Fruit fly (Drosophila melanogaster): ENCODE data around the gene CG43349.

Gene CG43349

DNA sequence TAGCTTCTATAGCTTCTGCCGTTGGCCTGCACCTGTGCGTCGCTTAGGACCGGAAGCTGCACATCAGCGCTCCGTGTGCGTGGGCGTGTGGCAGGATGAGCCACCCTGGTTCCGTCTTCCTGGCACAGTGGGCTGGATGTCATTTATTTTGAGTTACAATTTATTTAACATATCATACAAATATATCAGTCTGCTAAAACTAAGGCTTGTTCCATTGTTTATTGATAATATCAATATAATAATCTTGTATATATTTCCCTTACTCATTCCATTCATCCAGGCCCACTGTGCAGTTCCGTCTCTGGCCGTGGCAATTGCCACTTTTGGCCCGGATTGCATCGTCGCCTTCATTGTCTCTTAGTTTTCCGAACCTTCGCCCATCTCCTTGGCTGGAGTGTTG is 14.5 kb downstream of the CG43349 start (continued):
- TF ChIP-seq scrt (GFP tag; optimal IDR thresholded peaks at IDR 0.05) (peak; percentile 13), Ssrp (tag; optimal IDR thresholded peaks at IDR 0.05) (peak; percentile 19), CG13424 (tag; optimal IDR thresholded peaks at IDR 0.05) (peak; percentile 37), vvl (GFP tag; IDR thresholded peaks at IDR 0.05) (peak; percentile 79), crc (GFP tag; optimal IDR thresholded peaks at IDR 0.05) (no peak), corto (GFP tag; optimal IDR thresholded peaks at IDR 0.05) (no peak), CG11695 (GFP tag; IDR thresholded peaks at IDR 0.05) (0 out of 3 replicates have a peak, but pooled peaks have one; percentile 41), Oli (tag; optimal IDR thresholded peaks at IDR 0.05) (peak; percentile 58), Gug (GFP tag; IDR thresholded peaks at IDR 0.05) (0 out of 4 replicates have a peak, but pooled peaks have one; percentile 33), Aef1 (GFP tag; IDR thresholded peaks at IDR 0.05) (peak; percentile 49), az2 (GFP tag; optimal IDR thresholded peaks at IDR 0.05) (peak; percentile 42), CG6854 (GFP tag; optimal IDR thresholded peaks at IDR 0.05) (no peak), CG2129 (GFP tag; IDR thresholded peaks at IDR 0.05; ENCODE audit: partially characterized antibody) (no peak), CG1792 (GFP tag; optimal IDR thresholded peaks at IDR 0.05) (no peak), Hand (GFP tag; optimal IDR thresholded peaks at IDR 0.05) (peak; percentile 14), pita (GFP tag; optimal IDR thresholded peaks at IDR 0.05) (no peak), sisA (GFP tag; IDR thresholded peaks at IDR 0.05) (peak; percentile 53), Blimp-1 (GFP tag; optimal IDR thresholded peaks at IDR 0.05) (peak; percentile 53), ewg (GFP tag; optimal IDR thresholded peaks at IDR 0.05) (peak; percentile 46), Hmr (GFP tag; optimal IDR thresholded peaks at IDR 0.05) (peak; percentile 28), Dbx (GFP tag; IDR thresholded peaks at IDR 0.05) (0 out of 3 replicates have a peak, but pooled peaks have one; percentile 39), CG1024 (GFP tag; IDR thresholded peaks at IDR 0.05) (peak; percentile 57), Eip74EF (GFP tag; optimal IDR thresholded peaks at IDR 0.05) (no peak), row (GFP tag; IDR thresholded peaks at IDR 0.05) (peak; percentile 61), pho (GFP tag; optimal IDR thresholded peaks at IDR 0.05) (no peak), slp2 (GFP tag; optimal IDR thresholded peaks at IDR 0.05) (no peak), prd (optimal IDR thresholded peaks at IDR 0.05) (no peak), prd (GFP tag; IDR thresholded peaks at IDR 0.05) (peak; percentile 76), otp (GFP tag; IDR thresholded peaks at IDR 0.05) (0 out of 3 replicates have a peak, but pooled peaks have one; percentile 47), Awh (GFP tag; IDR thresholded peaks at IDR 0.05) (peak; percentile 33; the same call in 1 of the 2 replicates), Six4 (GFP tag; optimal IDR thresholded peaks at IDR 0.05) (peak; percentile 26), CG6813 (GFP tag; optimal IDR thresholded peaks at IDR 0.05) (peak; percentile 17), CG14050 (GFP tag; IDR thresholded peaks at IDR 0.05) (peak; percentile 22; the same call in 1 of the 3 replicates), CG9727 (GFP tag; optimal IDR thresholded peaks at IDR 0.05) (peak; percentile 6), HmgZ (tag; optimal IDR thresholded peaks at IDR 0.05) (peak; percentile 10), CG13296 (GFP tag; optimal IDR thresholded peaks at IDR 0.05) (peak; percentile 17), CG10543 (GFP tag; optimal IDR thresholded peaks at IDR 0.05) (no peak), ATbp (GFP tag; optimal IDR thresholded peaks at IDR 0.05) (peak; percentile 50), Mrtf (GFP tag; IDR thresholded peaks at IDR 0.05) (peak; percentile 53; the same call in 1 of the 3 replicates), unpg (GFP tag; optimal IDR thresholded peaks at IDR 0.05) (peak; percentile 51), bsh (GFP tag; optimal IDR thresholded peaks at IDR 0.05) (peak in 1 of 2 experiments; percentile 63), CG4820 (GFP tag; optimal IDR thresholded peaks at IDR 0.05) (peak; percentile 31), Xrp1 (GFP tag; IDR thresholded peaks at IDR 0.05) (peak; percentile 78), HLH4C (GFP tag; IDR thresholded peaks at IDR 0.05; ENCODE audit: partially characterized antibody) (no peak), CG10959 (GFP tag; IDR thresholded peaks at IDR 0.05) (0 out of 2 replicates have a peak, but pooled peaks have one; percentile 9), Sox102F (GFP tag; optimal IDR thresholded peaks at IDR 0.05) (peak; percentile 62), lmd (GFP tag; IDR thresholded peaks at IDR 0.05) (peak; percentile 45; the same call in 1 of the 2 replicates), hkb (optimal IDR thresholded peaks at IDR 0.05) (no peak), hkb (GFP tag; IDR thresholded peaks at IDR 0.05) (peak; percentile 70), CG6689 (GFP tag; IDR thresholded peaks at IDR 0.05) (peak; percentile 62)

All from whole organism, embryonic.